Fruit fly (Drosophila melanogaster) whole organism, embryonic: Measurements from ENCODE around the gene CG43707.

ENCODE experiments used
- Aef1 ChIP-seq: fragments of 200-800 bp; sonication (Bioruptor generic); IDR thresholded peaks from 3 replicates; pipeline ENCODE4 v1.3.6; 2022; ENCODE audit warnings: missing biosample characterization, missing genetic modification characterization
- Antp ChIP-seq: fragments of 200-800 bp; sonication (Bioruptor generic); optimal IDR thresholded peaks from 3 replicates; lab custom pipeline; 2016; ENCODE audit warnings: missing biosample characterization, missing genetic modification characterization
- Atf3 ChIP-seq: fragments of 200-800 bp; sonication (Bioruptor generic); optimal IDR thresholded peaks from 3 replicates; lab custom pipeline; 2016; ENCODE audit warnings: missing biosample characterization, missing genetic modification characterization
- CG10654 ChIP-seq: fragments of 200-800 bp; sonication (Bioruptor generic); optimal IDR thresholded peaks from 2 replicates; lab custom pipeline; 2016; ENCODE audit warnings: missing biosample characterization, missing genetic modification characterization
- CG11695 ChIP-seq: fragments of 200-800 bp; sonication (Bioruptor generic); IDR thresholded peaks from 3 replicates; pipeline ENCODE4 v1.3.6; 2022; ENCODE audit warnings: missing biosample characterization, missing genetic modification characterization
- CG11696 ChIP-seq: fragments of 200-800 bp; sonication (Bioruptor generic); IDR thresholded peaks from 2 replicates; pipeline ENCODE4 v1.3.6; 2022; ENCODE audit warnings: missing biosample characterization, missing genetic modification characterization
- CG12155 ChIP-seq: fragments of 200-800 bp; sonication (Bioruptor generic); optimal IDR thresholded peaks from 3 replicates; lab custom pipeline; 2016; ENCODE audit warnings: missing biosample characterization, missing genetic modification characterization
- CG12219 ChIP-seq: fragments of 200-800 bp; sonication (Bioruptor generic); optimal IDR thresholded peaks from 3 replicates; lab custom pipeline; 2018; ENCODE audit warnings: missing biosample characterization, mild to moderate bottlenecking, missing genetic modification characterization
- CG12659 ChIP-seq: fragments of 200-800 bp; sonication (Bioruptor generic); optimal IDR thresholded peaks from 3 replicates; lab custom pipeline; 2017; ENCODE audit warnings: mild to moderate bottlenecking, missing biosample characterization, missing genetic modification reagents, missing genetic modification characterization
- CG14050 ChIP-seq: fragments of 200-800 bp; sonication (Bioruptor generic); IDR thresholded peaks from 3 replicates; pipeline ENCODE4 v1.3.6; 2022; ENCODE audit warnings: missing biosample characterization, missing genetic modification characterization
- CG14441 ChIP-seq: fragments of 200-800 bp; sonication (Bioruptor generic); IDR thresholded peaks from 2 replicates; pipeline ENCODE4 v1.3.6; 2022; ENCODE audit warnings: missing biosample characterization, missing genetic modification characterization
- CG16815 ChIP-seq: fragments of 200-800 bp; sonication (Bioruptor generic); optimal IDR thresholded peaks from 3 replicates; lab custom pipeline; 2017; ENCODE audit warnings: missing biosample characterization, mild to moderate bottlenecking, missing genetic modification characterization
- CG18619 ChIP-seq: fragments of 200-800 bp; sonication (Bioruptor generic); optimal IDR thresholded peaks from 3 replicates; lab custom pipeline; 2017; ENCODE audit warnings: missing biosample characterization, mild to moderate bottlenecking, missing genetic modification characterization
- CG18764 ChIP-seq: fragments of 200-800 bp; sonication (Bioruptor generic); optimal IDR thresholded peaks from 3 replicates; lab custom pipeline; 2016; ENCODE audit warnings: missing biosample characterization, missing genetic modification characterization
- CG31224 ChIP-seq: fragments of 200-800 bp; sonication (Bioruptor generic); IDR thresholded peaks from 2 replicates; pipeline ENCODE4 v1.3.6; 2022; ENCODE audit warnings: missing biosample characterization, missing genetic modification characterization
- CG3407 ChIP-seq: fragments of 200-800 bp; sonication (Bioruptor generic); optimal IDR thresholded peaks from 2 replicates; lab custom pipeline; 2018; ENCODE audit warnings: missing biosample characterization, mild to moderate bottlenecking, missing genetic modification characterization
- CG4360 ChIP-seq: fragments of 200-800 bp; sonication (Bioruptor generic); IDR thresholded peaks from 2 replicates; pipeline ENCODE4 v1.3.6; 2022; ENCODE audit warnings: missing biosample characterization, missing genetic modification characterization
- CG6272 ChIP-seq: fragments of 200-800 bp; sonication (Bioruptor generic); IDR thresholded peaks from 2 replicates; pipeline ENCODE4 v1.3.6; 2022; ENCODE audit warnings: missing biosample characterization, missing genetic modification characterization
- CG7372 ChIP-seq: fragments of 200-800 bp; sonication (Bioruptor generic); IDR thresholded peaks from 2 replicates; pipeline ENCODE4 v1.3.6; 2022; ENCODE audit warnings: missing biosample characterization, missing genetic modification characterization
- CG7839 ChIP-seq: fragments of 200-800 bp; sonication (Bioruptor generic); optimal IDR thresholded peaks from 3 replicates; lab custom pipeline; 2018; ENCODE audit warnings: missing biosample characterization, mild to moderate bottlenecking, missing genetic modification characterization, moderate library complexity
- CG9797 ChIP-seq: fragments of 200-800 bp; sonication (Bioruptor generic); optimal IDR thresholded peaks from 3 replicates; lab custom pipeline; 2018; ENCODE audit warnings: missing biosample characterization, mild to moderate bottlenecking, missing genetic modification characterization
- Chrac-16 ChIP-seq: fragments of 200-800 bp; sonication (Bioruptor generic); optimal IDR thresholded peaks from 3 replicates; lab custom pipeline; 2016; ENCODE audit warnings: missing biosample characterization, missing genetic modification characterization
- CkIIα-i1 ChIP-seq: fragments of 200-800 bp; sonication (Bioruptor generic); IDR thresholded peaks from 2 replicates; pipeline ENCODE4 v1.3.6; 2022; ENCODE audit warnings: missing biosample characterization, missing genetic modification characterization
- CrebB ChIP-seq: fragments of 200-800 bp; sonication (Bioruptor generic); optimal IDR thresholded peaks from 3 replicates; lab custom pipeline; 2018; ENCODE audit warnings: missing biosample characterization, mild to moderate bottlenecking, missing genetic modification characterization
- D ChIP-seq, 2 experiments: fragments of 200-800 bp in 1 of 2; fragments of >200 bp in 1 of 2; sonication (Bioruptor generic) in 1 of 2; optimal IDR thresholded peaks; 2 replicates in 1 of 2; 3 replicates in 1 of 2; lab custom pipeline; 2017; ENCODE audit warnings: mild to moderate bottlenecking in 1 of 2, missing biosample characterization in 1 of 2, missing genetic modification characterization in 1 of 2, missing genetic modification reagents in 1 of 2
- Dek ChIP-seq: fragments of 200-800 bp; sonication (Bioruptor generic); optimal IDR thresholded peaks from 3 replicates; lab custom pipeline; 2019; ENCODE audit warnings: missing biosample characterization, mild to moderate bottlenecking, missing genetic modification characterization, moderate library complexity
- H15 ChIP-seq: fragments of 200-800 bp; sonication (Bioruptor generic); IDR thresholded peaks from 3 replicates; pipeline ENCODE4 v1.3.6; 2022; ENCODE audit warnings: missing biosample characterization, missing genetic modification characterization
- Hr51 ChIP-seq, 2 experiments: fragments of 200-800 bp; sonication (Bioruptor generic); optimal IDR thresholded peaks; 2 replicates in 1 of 2; 3 replicates in 1 of 2; lab custom pipeline; 2016 to 2018; ENCODE audit warnings: missing biosample characterization in 2 of 2, missing genetic modification characterization in 2 of 2, mild to moderate bottlenecking in 1 of 2, moderate library complexity in 1 of 2
- Lhr ChIP-seq: fragments of 200-800 bp; sonication (Bioruptor generic); optimal IDR thresholded peaks from 3 replicates; lab custom pipeline; 2017; ENCODE audit warnings: mild to moderate bottlenecking, missing biosample characterization, missing genetic modification reagents, missing genetic modification characterization
- Lpt ChIP-seq: fragments of >200 bp; optimal IDR thresholded peaks from 2 replicates; lab custom pipeline; 2018; ENCODE audit warnings: missing biosample characterization, missing genetic modification characterization
- PHDP ChIP-seq: fragments of 200-800 bp; sonication (Bioruptor generic); optimal IDR thresholded peaks from 3 replicates; lab custom pipeline; 2018; ENCODE audit warnings: missing biosample characterization, mild to moderate bottlenecking, missing genetic modification characterization, moderate library complexity
- Spps ChIP-seq: fragments of 200-800 bp; sonication (Bioruptor generic); optimal IDR thresholded peaks from 2 replicates; lab custom pipeline; 2018; ENCODE audit warnings: missing biosample characterization, mild to moderate bottlenecking, missing genetic modification characterization
- Vsx1 ChIP-seq: fragments of 200-800 bp; sonication (Bioruptor generic); optimal IDR thresholded peaks from 2 replicates; lab custom pipeline; 2017; ENCODE audit warnings: missing biosample characterization, mild to moderate bottlenecking, missing genetic modification characterization, missing genetic modification reagents
- Xbp1 ChIP-seq: fragments of 200-800 bp; sonication (Bioruptor generic); optimal IDR thresholded peaks from 3 replicates; lab custom pipeline; 2016; ENCODE audit warnings: missing biosample characterization, mild to moderate bottlenecking, missing genetic modification characterization
- az2 ChIP-seq: fragments of 200-800 bp; sonication (Bioruptor generic); optimal IDR thresholded peaks from 3 replicates; lab custom pipeline; 2016; ENCODE audit warnings: missing biosample characterization, missing genetic modification characterization
- bowl ChIP-seq: fragments of 200-800 bp; sonication (Bioruptor generic); IDR thresholded peaks from 2 replicates; pipeline ENCODE4 v1.3.6; 2022; ENCODE audit warnings: missing biosample characterization, missing genetic modification characterization
- cwo ChIP-seq: fragments of 200-800 bp; sonication (Bioruptor generic); optimal IDR thresholded peaks from 3 replicates; lab custom pipeline; 2017; ENCODE audit warnings: missing biosample characterization, missing genetic modification characterization, mild to moderate bottlenecking, moderate library complexity, missing genetic modification reagents
- dmrt11E ChIP-seq: fragments of 200-800 bp; sonication (Bioruptor generic); optimal IDR thresholded peaks from 3 replicates; lab custom pipeline; 2018; ENCODE audit warnings: missing biosample characterization, mild to moderate bottlenecking, missing genetic modification characterization, moderate library complexity
- dmrt99B ChIP-seq: fragments of 200-800 bp; sonication (Bioruptor generic); optimal IDR thresholded peaks from 2 replicates; lab custom pipeline; 2018; ENCODE audit warnings: missing biosample characterization, mild to moderate bottlenecking, missing genetic modification characterization, moderate library complexity
- gt ChIP-seq: fragments of 200-800 bp; sonication (Bioruptor generic); IDR thresholded peaks from 2 replicates; pipeline ENCODE4 v1.3.6; 2022; ENCODE audit warnings: missing biosample characterization, missing genetic modification characterization
- h ChIP-seq: fragments of >200 bp; optimal IDR thresholded peaks from 2 replicates; lab custom pipeline; 2017
- inv ChIP-seq: fragments of 200-800 bp; sonication (Bioruptor generic); IDR thresholded peaks from 2 replicates; pipeline ENCODE4 v1.3.6; 2022; ENCODE audit warnings: missing biosample characterization, missing genetic modification characterization; ENCODE audit not compliant: partially characterized antibody
- nau ChIP-seq: fragments of 200-800 bp; sonication (Bioruptor generic); optimal IDR thresholded peaks from 3 replicates; lab custom pipeline; 2017; ENCODE audit warnings: missing biosample characterization, mild to moderate bottlenecking, missing genetic modification characterization, missing genetic modification reagents
- sc ChIP-seq, 3 experiments: fragments of >200 bp in 2 of 3; fragments of 200-800 bp in 1 of 3; sonication (Bioruptor generic) in 1 of 3; optimal IDR thresholded peaks; 2 replicates in 2 of 3; 3 replicates in 1 of 3; lab custom pipeline; 2017; ENCODE audit warnings: mild to moderate bottlenecking in 1 of 3, missing biosample characterization in 1 of 3, missing genetic modification characterization in 1 of 3, missing genetic modification reagents in 1 of 3
- tin ChIP-seq: fragments of 200-800 bp; sonication (Bioruptor generic); optimal IDR thresholded peaks from 3 replicates; lab custom pipeline; 2016; ENCODE audit warnings: missing biosample characterization, missing genetic modification characterization
- vfl ChIP-seq: fragments of 200-800 bp; sonication (Bioruptor generic); optimal IDR thresholded peaks from 2 replicates; lab custom pipeline; 2016; ENCODE audit warnings: missing biosample characterization, missing genetic modification characterization
- wdn ChIP-seq: fragments of 200-800 bp; sonication (Bioruptor generic); IDR thresholded peaks from 2 replicates; pipeline ENCODE4 v1.3.6; 2022; ENCODE audit warnings: missing biosample characterization, missing genetic modification characterization
- zfh1 ChIP-seq: fragments of 200-800 bp; sonication (Bioruptor generic); IDR thresholded peaks from 3 replicates; pipeline ENCODE4 v1.3.6; 2022; ENCODE audit warnings: missing biosample characterization, missing genetic modification characterization

The CG43707 gene

dm6 chr2L:3789290-3790067, 32.4 kb downstream of the CG43707 start (continued):
- TF ChIP-seq CG16815 (GFP tag; lab: Kevin White, UChicago) (peak; percentile 61), Atf3 (GFP tag; lab: Kevin White, UChicago) (no peak), Vsx1 (GFP tag; lab: Kevin White, UChicago) (peak; percentile 57), CG12659 (GFP tag; lab: Kevin White, UChicago) (peak; percentile 62), Lpt (GFP tag; lab: Kevin White, UChicago) (no peak), Hr51 (GFP tag; optimal IDR thresholded peaks at IDR 0.05; lab: Kevin White, UChicago) (peak in 1 of 2 experiments; percentile 82), CrebB (tag; lab: Kevin White, UChicago) (peak; percentile 54), CG11696 (GFP tag; lab: Robert Waterston, UW) (0 out of 2 replicates have a peak, but pooled peaks have one; percentile 50), cwo (GFP tag; lab: Kevin White, UChicago) (peak; percentile 30), CG10654 (GFP tag; lab: Kevin White, UChicago) (peak; percentile 66), h (lab: Kevin White, UChicago) (no peak), H15 (peak; percentile 84; the same call in 2 of the 3 replicates), gt (GFP tag; lab: Robert Waterston, UW) (peak; percentile 67; the same call in 1 of the 2 replicates), bowl (GFP tag; lab: Robert Waterston, UW) (peak; percentile 75), Lhr (GFP tag; lab: Kevin White, UChicago) (peak; percentile 67), Dek (tag; lab: Kevin White, UChicago) (peak; percentile 70), tin (peak; percentile 68), dmrt99B (tag; lab: Kevin White, UChicago) (peak; percentile 91), wdn (GFP tag; lab: Robert Waterston, UW) (no peak), vfl (no peak), zfh1 (GFP tag; lab: Robert Waterston, UW) (peak; percentile 91), az2 (GFP tag; lab: Kevin White, UChicago) (peak; percentile 86), CG11695 (GFP tag; lab: Robert Waterston, UW) (peak; percentile 72), PHDP (tag; lab: Kevin White, UChicago) (peak; percentile 92), Aef1 (peak; percentile 56), CG7839 (peak; percentile 87), CG12155 (peak; percentile 2), Spps (tag; lab: Kevin White, UChicago) (peak; percentile 79), CG3407 (GFP tag; lab: Kevin White, UChicago) (peak; percentile 91), D (optimal IDR thresholded peaks at IDR 0.05; lab: Kevin White, UChicago) (no peak), D (GFP tag; optimal IDR thresholded peaks at IDR 0.05; lab: Kevin White, UChicago) (peak; percentile 84), CG7372 (GFP tag; lab: Robert Waterston, UW) (0 out of 2 replicates have a peak, but pooled peaks have one; percentile 59), CG6272 (GFP tag; lab: Robert Waterston, UW) (peak; percentile 70), sc (optimal IDR thresholded peaks at IDR 0.05; lab: Kevin White, UChicago) (no peak), sc (GFP tag; optimal IDR thresholded peaks at IDR 0.05; lab: Kevin White, UChicago) (peak; percentile 91), nau (GFP tag; lab: Kevin White, UChicago) (no peak), inv (GFP tag; lab: Robert Waterston, UW) (no peak), Chrac-16 (peak; percentile 72), CG14050 (GFP tag; lab: Robert Waterston, UW) (peak; percentile 63), CG31224 (GFP tag; lab: Robert Waterston, UW) (peak; percentile 54; the same call in 1 of the 2 replicates), CG18619 (GFP tag; lab: Kevin White, UChicago) (peak; percentile 21), CG12219 (GFP tag; lab: Kevin White, UChicago) (peak; percentile 16), Antp (no peak), CG4360 (GFP tag; lab: Robert Waterston, UW) (peak; percentile 62), Xbp1 (peak; percentile 79), CG18764 (GFP tag; lab: Kevin White, UChicago) (peak; percentile 53), CG9797 (GFP tag; lab: Kevin White, UChicago) (no peak), dmrt11E (tag; lab: Kevin White, UChicago) (peak; percentile 82), CkIIα-i1 (no peak), CG14441 (GFP tag; lab: Robert Waterston, UW) (peak; percentile 35; the same call in 1 of the 2 replicates)
